Worm (Caenorhabditis elegans) whole organism, L3 larva: ENCODE data around the gene C50F7.6.

Experiments
- ama-1 ChIP-seq: fragments of 150-350 bp; optimal IDR thresholded peaks from 2 replicates; lab custom pipeline; 2018
- egl-27 ChIP-seq: sonication (generic microtip); optimal IDR thresholded peaks from 4 replicates; lab custom pipeline; 2017; ENCODE audit warnings: missing biosample characterization, missing genetic modification reagents, missing genetic modification characterization
- hmg-11 ChIP-seq: sonication (generic microtip); optimal IDR thresholded peaks from 2 replicates; lab custom pipeline; 2016; ENCODE audit warnings: missing genetic modification characterization, missing compliant biosample characterization
- lin-39 ChIP-seq: fragments of 150-350 bp; optimal IDR thresholded peaks from 2 replicates; lab custom pipeline; 2018; ENCODE audit warnings: missing biosample characterization, missing genetic modification reagents, missing genetic modification characterization
- nhr-11 ChIP-seq: fragments of 150-350 bp; optimal IDR thresholded peaks from 2 replicates; lab custom pipeline; 2014; ENCODE audit warnings: missing biosample characterization, missing genetic modification characterization
- nhr-23 ChIP-seq: fragments of 150-350 bp; optimal IDR thresholded peaks from 2 replicates; lab custom pipeline; 2014; ENCODE audit warnings: missing biosample characterization, missing genetic modification reagents, missing genetic modification characterization
- nhr-25 ChIP-seq: sonication (generic microtip); optimal IDR thresholded peaks from 2 replicates; lab custom pipeline; 2017; ENCODE audit warnings: missing biosample characterization, missing genetic modification characterization
- unc-62 ChIP-seq: fragments of 150-350 bp; sonication (generic microtip); optimal IDR thresholded peaks from 4 replicates; lab custom pipeline; 2014; ENCODE audit warnings: missing biosample characterization, missing genetic modification reagents, missing genetic modification characterization
- ztf-11 ChIP-seq: fragments of 150-350 bp; optimal IDR thresholded peaks from 2 replicates; lab custom pipeline; 2014; ENCODE audit warnings: missing biosample characterization, missing genetic modification characterization

DNA sequence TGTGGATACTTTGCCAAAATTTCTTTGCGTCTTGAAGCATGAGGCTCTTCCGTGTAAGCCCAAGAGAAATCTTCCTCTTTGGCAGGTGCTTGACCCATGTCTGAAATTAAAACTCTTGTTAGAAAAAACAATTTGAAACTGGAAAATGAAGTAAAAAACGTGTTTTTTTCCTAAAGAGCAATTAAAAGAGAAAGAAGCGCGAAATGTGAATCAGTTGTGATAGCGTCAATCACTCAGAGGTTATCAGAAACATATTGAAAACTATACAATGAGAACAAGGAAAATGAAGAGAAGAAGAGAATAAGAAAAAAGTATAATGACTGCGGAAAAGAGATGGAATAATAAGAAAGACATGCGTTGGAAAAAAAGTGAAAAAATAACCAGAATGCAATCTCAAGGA lies 16.2 kb downstream of the C50F7.6 start, which contains the start of gene F33D4.4:
- TF ChIP-seq lin-39 (tag; lab: Kevin White, UChicago) (no peak), nhr-25 (tag; lab: Kevin White, UChicago) (no peak), hmg-11 (tag; lab: Kevin White, UChicago) (no peak), ztf-11 (tag; lab: Kevin White, UChicago) (no peak), nhr-23 (tag; lab: Kevin White, UChicago) (no peak), unc-62 (GFP tag; lab: Kevin White, UChicago) (no peak), ama-1 (lab: Kevin White, UChicago) (no peak), egl-27 (tag; lab: Kevin White, UChicago) (no peak), nhr-11 (tag; lab: Kevin White, UChicago) (no peak)
